Worm (Caenorhabditis elegans) whole organism, L2 larva: Measurements from ENCODE around the gene hrg-10.

Source experiments
- R02D3.7 ChIP-seq: fragments of 150-350 bp; optimal IDR thresholded peaks from 2 replicates; lab custom pipeline; 2014; ENCODE audit warnings: missing biosample characterization, missing genetic modification characterization
- Y55F3AM.14 ChIP-seq: fragments of 200-800 bp; sonication (Bioruptor generic); optimal IDR thresholded peaks from 2 replicates; lab custom pipeline; 2018; ENCODE audit warnings: mild to moderate bottlenecking, missing genetic modification characterization, missing compliant biosample characterization
- mab-5 ChIP-seq: fragments of 150-350 bp; optimal IDR thresholded peaks from 2 replicates; lab custom pipeline; 2014; ENCODE audit warnings: missing biosample characterization, missing genetic modification characterization
- nhr-25 ChIP-seq: fragments of 150-350 bp; sonication (generic microtip); optimal IDR thresholded peaks from 3 replicates; lab custom pipeline; 2014; ENCODE audit warnings: missing biosample characterization, missing genetic modification characterization
- nhr-6 ChIP-seq: fragments of 150-350 bp; optimal IDR thresholded peaks from 2 replicates; lab custom pipeline; 2014; ENCODE audit warnings: missing biosample characterization, missing genetic modification characterization
- zag-1 ChIP-seq: fragments of 150-350 bp; optimal IDR thresholded peaks from 2 replicates; lab custom pipeline; 2014; ENCODE audit warnings: missing biosample characterization, missing genetic modification characterization

hrg-10 gene

DNA sequence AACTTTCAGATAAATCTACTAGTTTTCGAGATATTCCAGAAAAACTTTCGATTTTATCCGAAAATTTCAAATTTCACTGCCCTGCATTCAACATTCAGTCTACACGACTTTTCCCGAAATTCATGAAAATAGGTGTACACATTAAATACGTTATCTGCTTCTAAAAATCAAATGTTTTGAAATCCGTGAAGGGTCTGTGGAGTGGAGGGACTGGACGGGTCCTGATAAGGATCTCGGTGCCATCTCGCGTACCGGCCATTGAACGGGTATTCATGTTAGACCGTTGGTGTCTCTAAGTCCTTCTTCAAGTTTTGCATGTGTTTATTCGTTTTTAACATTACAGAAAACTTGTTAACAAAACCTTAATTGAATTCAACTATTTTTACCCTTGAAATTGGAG is 49.6 kb downstream of the hrg-10 start:
- peak; percentile 23 for TF ChIP-seq nhr-25 (tag; lab: Kevin White, UChicago)
- no peak for TF ChIP-seq R02D3.7 (tag; lab: Kevin White, UChicago)

- no peak for TF ChIP-seq mab-5 (tag; lab: Kevin White, UChicago)
- no peak for TF ChIP-seq zag-1 (tag; lab: Kevin White, UChicago)
- TF ChIP-seq nhr-6 (tag; lab: Kevin White, UChicago), result no peak
- no peak for TF ChIP-seq Y55F3AM.14
Observed at ce11 chrV:18903472-18903871, 53.6 kb downstream of the hrg-10 start, which contains the start of gene mihp-2. Gene mihp-2 (plus strand): TSS chrV:18903772.
